Fruit fly (Drosophila melanogaster) whole organism, embryonic: ENCODE results near the gene CG7985.
A peak's percentile ranks its signal among the peaks of the same experiment; 100 is the strongest.

ENCODE experiments used
- Atf6 ChIP-seq: fragments of 200-800 bp; sonication (Bioruptor generic); IDR thresholded peaks from 2 replicates; pipeline ENCODE4 v1.3.6; 2022; ENCODE audit warnings: missing biosample characterization, missing genetic modification characterization
- Bgb ChIP-seq: fragments of 200-800 bp; sonication (Bioruptor generic); IDR thresholded peaks from 2 replicates; pipeline ENCODE4 v1.3.6; 2022; ENCODE audit warnings: missing biosample characterization, missing genetic modification characterization; ENCODE audit not compliant: partially characterized antibody
- C15 ChIP-seq: fragments of 200-800 bp; sonication (Bioruptor generic); IDR thresholded peaks from 3 replicates; pipeline ENCODE4 v1.3.6; 2022; ENCODE audit warnings: missing biosample characterization, missing genetic modification characterization
- CG10147 ChIP-seq: fragments of 200-800 bp; sonication (Bioruptor generic); optimal IDR thresholded peaks from 2 replicates; lab custom pipeline; 2019; ENCODE audit warnings: missing biosample characterization, mild to moderate bottlenecking, missing genetic modification characterization, moderate library complexity
- CG10959 ChIP-seq: fragments of 200-800 bp; sonication (Bioruptor generic); IDR thresholded peaks from 2 replicates; pipeline ENCODE4 v1.3.6; 2022; ENCODE audit warnings: missing biosample characterization, missing genetic modification characterization
- CG12104 ChIP-seq: fragments of 200-800 bp; sonication (Bioruptor generic); optimal IDR thresholded peaks from 3 replicates; lab custom pipeline; 2016; ENCODE audit warnings: missing biosample characterization, missing genetic modification characterization
- CG15011 ChIP-seq: fragments of 200-800 bp; sonication (Bioruptor generic); optimal IDR thresholded peaks from 3 replicates; lab custom pipeline; 2018; ENCODE audit warnings: missing biosample characterization, mild to moderate bottlenecking, missing genetic modification characterization
- CG16813 ChIP-seq: fragments of 200-800 bp; sonication (Bioruptor generic); IDR thresholded peaks from 3 replicates; pipeline ENCODE4 v1.3.6; 2022; ENCODE audit warnings: missing biosample characterization, missing genetic modification characterization; ENCODE audit not compliant: partially characterized antibody
- CG17328 ChIP-seq: fragments of 200-800 bp; sonication (Bioruptor generic); IDR thresholded peaks from 2 replicates; pipeline ENCODE4 v1.3.6; 2022; ENCODE audit warnings: missing biosample characterization, missing genetic modification characterization
- CG1792 ChIP-seq: fragments of 200-800 bp; sonication (Bioruptor generic); optimal IDR thresholded peaks from 2 replicates; lab custom pipeline; 2016; ENCODE audit warnings: missing biosample characterization, missing genetic modification characterization
- CG2202 ChIP-seq: fragments of 200-800 bp; sonication (Bioruptor generic); optimal IDR thresholded peaks from 2 replicates; lab custom pipeline; 2018; ENCODE audit warnings: missing biosample characterization, mild to moderate bottlenecking, missing genetic modification characterization
- CG30431 ChIP-seq: fragments of 200-800 bp; sonication (Bioruptor generic); optimal IDR thresholded peaks from 2 replicates; lab custom pipeline; 2017; ENCODE audit warnings: missing biosample characterization, missing genetic modification characterization
- CG31365 ChIP-seq: fragments of 200-800 bp; sonication (Bioruptor generic); optimal IDR thresholded peaks from 2 replicates; lab custom pipeline; 2018; ENCODE audit warnings: missing biosample characterization, mild to moderate bottlenecking, missing genetic modification characterization
- CG32767 ChIP-seq: fragments of 200-800 bp; sonication (Bioruptor generic); IDR thresholded peaks from 2 replicates; pipeline ENCODE4 v1.3.6; 2022; ENCODE audit warnings: missing biosample characterization, missing genetic modification characterization
- CG34422 ChIP-seq: fragments of 200-800 bp; sonication (Bioruptor generic); IDR thresholded peaks from 3 replicates; pipeline ENCODE4 v1.3.6; 2022; ENCODE audit warnings: missing biosample characterization, missing genetic modification characterization
- CG4282 ChIP-seq: fragments of 200-800 bp; sonication (Bioruptor generic); optimal IDR thresholded peaks from 2 replicates; lab custom pipeline; 2016; ENCODE audit warnings: missing biosample characterization, missing genetic modification characterization
- CG4820 ChIP-seq: fragments of 200-800 bp; sonication (Bioruptor generic); optimal IDR thresholded peaks from 3 replicates; lab custom pipeline; 2016; ENCODE audit warnings: missing biosample characterization, missing genetic modification characterization
- CG6765 ChIP-seq: fragments of 200-800 bp; sonication (Bioruptor generic); optimal IDR thresholded peaks from 3 replicates; lab custom pipeline; 2017; ENCODE audit warnings: missing biosample characterization, mild to moderate bottlenecking, missing genetic modification characterization
- CG6791 ChIP-seq: fragments of 200-800 bp; sonication (Bioruptor generic); IDR thresholded peaks from 3 replicates; pipeline ENCODE4 v1.3.6; 2022; ENCODE audit warnings: missing biosample characterization, missing genetic modification characterization; ENCODE audit not compliant: partially characterized antibody
- CG7786 ChIP-seq: fragments of 200-800 bp; sonication (Bioruptor generic); optimal IDR thresholded peaks from 2 replicates; lab custom pipeline; 2016; ENCODE audit warnings: missing biosample characterization, missing genetic modification characterization
- CkIIα-i1 ChIP-seq: fragments of 200-800 bp; sonication (Bioruptor generic); IDR thresholded peaks from 2 replicates; pipeline ENCODE4 v1.3.6; 2022; ENCODE audit warnings: missing biosample characterization, missing genetic modification characterization
- D19A ChIP-seq: fragments of 200-800 bp; optimal IDR thresholded peaks from 3 replicates; lab custom pipeline; 2019; ENCODE audit warnings: missing biosample characterization, mild to moderate bottlenecking, missing genetic modification characterization, moderate library complexity
- Deaf1 ChIP-seq: fragments of 200-800 bp; optimal IDR thresholded peaks from 3 replicates; lab custom pipeline; 2019; ENCODE audit warnings: missing biosample characterization, mild to moderate bottlenecking, missing genetic modification characterization, moderate library complexity
- Dip3 ChIP-seq: fragments of 200-800 bp; sonication (Bioruptor generic); optimal IDR thresholded peaks from 3 replicates; lab custom pipeline; 2016; ENCODE audit warnings: missing biosample characterization, missing genetic modification characterization
- Ets65A ChIP-seq: fragments of 200-800 bp; sonication (Bioruptor generic); peaks from one replicate; lab custom pipeline; 2016; ENCODE audit warnings: missing biosample characterization, missing genetic modification characterization
- HmgD ChIP-seq: fragments of 200-800 bp; sonication (Bioruptor generic); optimal IDR thresholded peaks from 3 replicates; lab custom pipeline; 2016; ENCODE audit warnings: missing biosample characterization, missing genetic modification characterization
- Med ChIP-seq: fragments of 200-800 bp; sonication (Bioruptor generic); peaks from one replicate; lab custom pipeline; 2016; ENCODE audit warnings: missing biosample characterization, missing genetic modification characterization, mild to moderate bottlenecking, inconsistent platforms, moderate library complexity
- NFAT ChIP-seq: fragments of 200-800 bp; sonication (Bioruptor generic); IDR thresholded peaks from 2 replicates; pipeline ENCODE4 v1.3.6; 2022; ENCODE audit warnings: missing biosample characterization, missing genetic modification characterization
- Poxn ChIP-seq: fragments of 200-800 bp; sonication (Bioruptor generic); IDR thresholded peaks from 2 replicates; pipeline ENCODE4 v1.3.6; 2022; ENCODE audit warnings: missing biosample characterization, missing genetic modification characterization
- Tbp ChIP-seq: fragments of >200 bp; optimal IDR thresholded peaks from 2 replicates; lab custom pipeline; 2018; ENCODE audit warnings: missing biosample characterization, missing genetic modification characterization
- Trl ChIP-seq, 3 experiments: fragments of >200 bp in 2 of 3; fragments of 200-800 bp in 1 of 3; sonication (Bioruptor generic) in 1 of 3; optimal IDR thresholded peaks; 2 replicates in 1 of 3; 3 replicates in 2 of 3; lab custom pipeline; 2016 to 2017; ENCODE audit warnings: missing biosample characterization in 1 of 3, missing genetic modification characterization in 1 of 3
- abd-A ChIP-seq: fragments of 200-800 bp; sonication (Bioruptor generic); optimal IDR thresholded peaks from 3 replicates; lab custom pipeline; 2019; ENCODE audit warnings: missing biosample characterization, mild to moderate bottlenecking, missing genetic modification characterization, moderate library complexity
- chif ChIP-seq, 2 experiments: fragments of 200-800 bp; sonication (Bioruptor generic); optimal IDR thresholded peaks; 3 replicates each; lab custom pipeline; 2016; ENCODE audit warnings: missing biosample characterization in 2 of 2, missing genetic modification characterization in 2 of 2
- chn ChIP-seq: fragments of 200-800 bp; sonication (Bioruptor generic); optimal IDR thresholded peaks from 2 replicates; lab custom pipeline; 2016; ENCODE audit warnings: missing biosample characterization, missing genetic modification characterization
- ewg ChIP-seq: fragments of 200-800 bp; sonication (Bioruptor generic); optimal IDR thresholded peaks from 3 replicates; lab custom pipeline; 2017; ENCODE audit warnings: mild to moderate bottlenecking, missing biosample characterization, missing genetic modification reagents, missing genetic modification characterization
- ftz-f1 ChIP-seq: fragments of 200-800 bp; sonication (Bioruptor generic); optimal IDR thresholded peaks from 2 replicates; lab custom pipeline; 2016; ENCODE audit warnings: missing biosample characterization, missing genetic modification characterization
- hb ChIP-seq: fragments of 200-800 bp; sonication (Bioruptor generic); IDR thresholded peaks from 3 replicates; pipeline ENCODE4 v1.3.6; 2022; ENCODE audit warnings: missing biosample characterization, missing genetic modification characterization; ENCODE audit not compliant: partially characterized antibody
- lola ChIP-seq, 3 experiments: fragments of >200 bp in 2 of 3; fragments of 200-800 bp in 1 of 3; sonication (Bioruptor generic) in 1 of 3; optimal IDR thresholded peaks; 2 replicates each; lab custom pipeline; 2017 to 2019; ENCODE audit warnings: missing biosample characterization in 3 of 3, missing genetic modification characterization in 3 of 3, mild to moderate bottlenecking in 1 of 3, moderate library complexity in 1 of 3
- org-1 ChIP-seq: fragments of 200-800 bp; sonication (Bioruptor generic); optimal IDR thresholded peaks from 2 replicates; lab custom pipeline; 2017; ENCODE audit warnings: missing biosample characterization, missing genetic modification characterization
- pita ChIP-seq: fragments of 200-800 bp; sonication (Bioruptor generic); optimal IDR thresholded peaks from 2 replicates; lab custom pipeline; 2017; ENCODE audit warnings: missing biosample characterization, mild to moderate bottlenecking, missing genetic modification characterization
- prd ChIP-seq, 3 experiments: fragments of >200 bp in 2 of 3; fragments of 200-800 bp in 1 of 3; sonication (Bioruptor generic) in 1 of 3; optimal IDR thresholded peaks in 2 of 3; IDR thresholded peaks in 1 of 3; 2 replicates in 2 of 3; 3 replicates in 1 of 3; pipeline versions ENCODE4 v1.3.6 to Lab custom; 2017 to 2022; ENCODE audit warnings: missing biosample characterization in 1 of 3, missing genetic modification characterization in 1 of 3
- salm ChIP-seq: fragments of 200-800 bp; sonication (Bioruptor generic); optimal IDR thresholded peaks from 2 replicates; lab custom pipeline; 2018; ENCODE audit warnings: missing biosample characterization, mild to moderate bottlenecking, missing genetic modification characterization
- scrt ChIP-seq: fragments of 200-800 bp; sonication (Bioruptor generic); optimal IDR thresholded peaks from 2 replicates; lab custom pipeline; 2018; ENCODE audit warnings: missing biosample characterization, mild to moderate bottlenecking, missing genetic modification characterization, moderate library complexity
- sima ChIP-seq: fragments of 200-800 bp; sonication (Bioruptor generic); optimal IDR thresholded peaks from 2 replicates; lab custom pipeline; 2016; ENCODE audit warnings: missing biosample characterization, missing genetic modification characterization
- sob ChIP-seq: fragments of 200-800 bp; sonication (Bioruptor generic); IDR thresholded peaks from 2 replicates; pipeline ENCODE4 v1.3.6; 2022; ENCODE audit warnings: missing biosample characterization, missing genetic modification characterization
- usp ChIP-seq: fragments of >200 bp; optimal IDR thresholded peaks from 2 replicates; lab custom pipeline; 2017; ENCODE audit warnings: missing biosample characterization, missing genetic modification characterization
- wek ChIP-seq: fragments of 200-800 bp; sonication (Bioruptor generic); optimal IDR thresholded peaks from 3 replicates; lab custom pipeline; 2018; ENCODE audit warnings: missing biosample characterization, mild to moderate bottlenecking, missing genetic modification characterization, moderate library complexity
- zfh1 ChIP-seq: fragments of 200-800 bp; sonication (Bioruptor generic); IDR thresholded peaks from 3 replicates; pipeline ENCODE4 v1.3.6; 2022; ENCODE audit warnings: missing biosample characterization, missing genetic modification characterization

The CG7985 gene

dm6 chr3R:18160165-18160814 is 39.4 kb upstream of the CG7985 start (continued):
- TF ChIP-seq org-1 (GFP tag; lab: Kevin White, UChicago) (no peak), Tbp (GFP tag; lab: Kevin White, UChicago) (no peak), C15 (GFP tag; lab: Robert Waterston, UW) (no peak), CG31365 (no peak), CG17328 (no peak), Bgb (GFP tag; lab: Robert Waterston, UW) (0 out of 2 replicates have a peak, but pooled peaks have one; percentile 19), hb (no peak), ftz-f1 (GFP tag; lab: Kevin White, UChicago) (peak; percentile 68), CG34422 (GFP tag; lab: Robert Waterston, UW) (peak; percentile 40; the same call in 1 of the 3 replicates), Deaf1 (peak; percentile 45), Med (GFP tag; lab: Kevin White, UChicago) (peak; percentile 62), ewg (GFP tag; lab: Kevin White, UChicago) (peak; percentile 94), Dip3 (GFP tag; lab: Kevin White, UChicago) (no peak), Trl (optimal IDR thresholded peaks at IDR 0.05; lab: Kevin White, UChicago) (no peak), Trl (GFP tag; optimal IDR thresholded peaks at IDR 0.05; lab: Kevin White, UChicago) (no peak), CG4820 (GFP tag; lab: Kevin White, UChicago) (no peak), CG12104 (GFP tag; lab: Kevin White, UChicago) (no peak), pita (GFP tag; lab: Kevin White, UChicago) (no peak), Ets65A (GFP tag; lab: Kevin White, UChicago) (peak; percentile 86), salm (tag; lab: Kevin White, UChicago) (no peak), usp (GFP tag; lab: Kevin White, UChicago) (no peak), CG32767 (GFP tag; lab: Robert Waterston, UW) (0 out of 2 replicates have a peak, but pooled peaks have one; percentile 42), abd-A (peak; percentile 15), scrt (GFP tag; lab: Kevin White, UChicago) (peak; percentile 83)

- TF ChIP-seq CG2202 (no peak), HmgD (peak; percentile 31), Poxn (peak; percentile 13; the same call in 1 of the 2 replicates), CG10959 (GFP tag; lab: Robert Waterston, UW) (no peak), wek (GFP tag; lab: Kevin White, UChicago) (no peak), CG6765 (GFP tag; lab: Kevin White, UChicago) (no peak), prd (optimal IDR thresholded peaks at IDR 0.05; lab: Kevin White, UChicago) (no peak), prd (GFP tag; IDR thresholded peaks at IDR 0.05; lab: Robert Waterston, UW) (peak; percentile 75), Atf6 (GFP tag; lab: Robert Waterston, UW) (peak; percentile 59), zfh1 (peak; percentile 74), CG15011 (GFP tag; lab: Kevin White, UChicago) (no peak), chn (peak; percentile 62), CkIIα-i1 (GFP tag; lab: Robert Waterston, UW) (no peak), sima (GFP tag; lab: Kevin White, UChicago) (no peak), chif (GFP tag; optimal IDR thresholded peaks at IDR 0.05; lab: Kevin White, UChicago) (peak; percentile 39 to 50), CG1792 (GFP tag; lab: Kevin White, UChicago) (no peak), CG10147 (GFP tag; lab: Kevin White, UChicago) (peak; percentile 56), D19A (tag; lab: Kevin White, UChicago) (peak; percentile 32), CG6791 (GFP tag; lab: Robert Waterston, UW) (peak; percentile 68), sob (GFP tag; lab: Robert Waterston, UW) (peak; percentile 76), lola (GFP tag; optimal IDR thresholded peaks at IDR 0.05; lab: Kevin White, UChicago) (peak in 1 of 3 experiments; percentile 60), CG7786 (GFP tag; lab: Kevin White, UChicago) (peak; percentile 48), CG4282 (GFP tag; lab: Kevin White, UChicago) (peak; percentile 42), CG16813 (GFP tag; lab: Robert Waterston, UW) (peak; percentile 85), CG30431 (GFP tag; lab: Kevin White, UChicago) (no peak), NFAT (peak; percentile 95)
These were observed 35.5 kb upstream of the CG7985 start, which contains the start of the genes CG7218 and Cbp20 for dm6 chr3R:18164052-18164722. Gene CG7218 (minus strand): TSS chr3R:18164397. Gene Cbp20 (plus strand): TSS chr3R:18164661.
